Fruit fly (Drosophila melanogaster) whole organism, wandering third instar larva: ENCODE measurements around the gene CG15403.
A peak's percentile ranks its signal among the peaks of the same experiment; 100 is the strongest.

ENCODE experiments used
- Abd-B ChIP-seq: fragments of >200 bp; optimal IDR thresholded peaks from 2 replicates; lab custom pipeline; 2017; ENCODE audit warnings: missing biosample characterization, missing genetic modification characterization
- CG32264 ChIP-seq: fragments of 200-800 bp; sonication (Bioruptor generic); optimal IDR thresholded peaks from 2 replicates; lab custom pipeline; 2016; ENCODE audit warnings: missing biosample characterization, missing genetic modification characterization
- CG9705 ChIP-seq: fragments of 200-800 bp; sonication (Bioruptor generic); optimal IDR thresholded peaks from 2 replicates; lab custom pipeline; 2018; ENCODE audit warnings: missing biosample characterization, mild to moderate bottlenecking, missing genetic modification characterization
- CrebA ChIP-seq: fragments of 200-800 bp; sonication (Bioruptor generic); optimal IDR thresholded peaks from 2 replicates; lab custom pipeline; 2016; ENCODE audit warnings: missing biosample characterization, mild to moderate bottlenecking, missing genetic modification characterization, borderline replicate concordance
- Dfd ChIP-seq: fragments of >200 bp; optimal IDR thresholded peaks from 2 replicates; lab custom pipeline; 2017; ENCODE audit warnings: missing biosample characterization, missing genetic modification characterization
- Dif ChIP-seq: fragments of 200-275, 200-300 bp; sonication (Bioruptor generic); optimal IDR thresholded peaks from 2 replicates; lab custom pipeline; 2018; ENCODE audit warnings: missing biosample characterization, missing genetic modification characterization; ENCODE audit not compliant: partially characterized antibody
- GATAd ChIP-seq: sonication (Bioruptor generic); optimal IDR thresholded peaks from 2 replicates; lab custom pipeline; 2016; ENCODE audit warnings: missing biosample characterization, missing genetic modification characterization
- HLH106 ChIP-seq: fragments of 200-800 bp; optimal IDR thresholded peaks from 3 replicates; lab custom pipeline; 2019; ENCODE audit warnings: missing biosample characterization, mild to moderate bottlenecking, missing genetic modification characterization, moderate library complexity
- Hnf4 ChIP-seq: fragments of 200-800 bp; sonication (Bioruptor generic); optimal IDR thresholded peaks from 2 replicates; lab custom pipeline; 2016; ENCODE audit warnings: missing biosample characterization, mild to moderate bottlenecking, missing genetic modification characterization
- Hr78 ChIP-seq: fragments of >200 bp; optimal IDR thresholded peaks from 2 replicates; lab custom pipeline; 2017; ENCODE audit warnings: missing biosample characterization, missing genetic modification characterization
- Hr83 ChIP-seq: fragments of 200-300 bp; sonication (Bioruptor generic); optimal IDR thresholded peaks from 2 replicates; lab custom pipeline; 2016; ENCODE audit warnings: missing biosample characterization, mild to moderate bottlenecking, missing genetic modification characterization, moderate library complexity; ENCODE audit not compliant: poor library complexity, severe bottlenecking
- Jra ChIP-seq: sonication (Bioruptor generic); optimal IDR thresholded peaks from 2 replicates; lab custom pipeline; 2016; ENCODE audit warnings: missing biosample characterization, missing genetic modification characterization
- Mio ChIP-seq: sonication (Bioruptor generic); optimal IDR thresholded peaks from 2 replicates; lab custom pipeline; 2016; ENCODE audit warnings: missing biosample characterization, missing genetic modification characterization
- Myc ChIP-seq: fragments of >200 bp; optimal IDR thresholded peaks from 2 replicates; lab custom pipeline; 2017
- N ChIP-seq: fragments of >200 bp; optimal IDR thresholded peaks from 2 replicates; lab custom pipeline; 2018; ENCODE audit warnings: missing biosample characterization, missing external identifiers, missing genetic modification characterization
- OdsH ChIP-seq: fragments of 200-800 bp; sonication (Bioruptor generic); optimal IDR thresholded peaks from 2 replicates; lab custom pipeline; 2016; ENCODE audit warnings: missing biosample characterization, mild to moderate bottlenecking, missing genetic modification characterization
- Rel ChIP-seq, 2 experiments: fragments of 200-800 bp; sonication (Bioruptor generic) in 1 of 2; optimal IDR thresholded peaks; 2 replicates in 1 of 2; 3 replicates in 1 of 2; lab custom pipeline; 2016 to 2019; ENCODE audit warnings: mild to moderate bottlenecking in 2 of 2, missing biosample characterization in 2 of 2, missing genetic modification characterization in 2 of 2, moderate library complexity in 1 of 2
- Sp1 ChIP-seq: fragments of 200-800 bp; sonication (Bioruptor generic); optimal IDR thresholded peaks from 3 replicates; lab custom pipeline; 2019; ENCODE audit warnings: missing biosample characterization, mild to moderate bottlenecking, missing genetic modification characterization, moderate library complexity
- Vsx2 ChIP-seq: fragments of 200-300, 225-300 bp; sonication (Bioruptor generic); optimal IDR thresholded peaks from 2 replicates; lab custom pipeline; 2018; ENCODE audit warnings: missing biosample characterization, missing genetic modification characterization; ENCODE audit not compliant: partially characterized antibody
- br ChIP-seq: fragments of 200-800 bp; sonication (Bioruptor generic); optimal IDR thresholded peaks from 2 replicates; lab custom pipeline; 2016; ENCODE audit warnings: missing biosample characterization, missing genetic modification characterization
- brk ChIP-seq: fragments of 200-800 bp; sonication (Bioruptor generic); optimal IDR thresholded peaks from 2 replicates; lab custom pipeline; 2016; ENCODE audit warnings: missing biosample characterization, mild to moderate bottlenecking, missing genetic modification characterization
- dl ChIP-seq, 2 experiments: fragments of 175-275, 200-275 bp in 1 of 2; fragments of 200-275 bp in 1 of 2; sonication (Bioruptor generic); optimal IDR thresholded peaks; lab custom pipeline; 2018; ENCODE audit warnings: mild to moderate bottlenecking in 2 of 2, missing biosample characterization in 2 of 2, missing genetic modification characterization in 2 of 2, moderate library complexity in 2 of 2; ENCODE audit not compliant: partially characterized antibody in 2 of 2, insufficient read depth in 1 of 2
- dmrt93B ChIP-seq: fragments of 200-800 bp; sonication (Bioruptor generic); optimal IDR thresholded peaks from 2 replicates; lab custom pipeline; 2018; ENCODE audit warnings: missing biosample characterization, mild to moderate bottlenecking, missing genetic modification characterization
- dsf ChIP-seq: sonication (Bioruptor generic); optimal IDR thresholded peaks from 2 replicates; lab custom pipeline; 2016; ENCODE audit warnings: missing biosample characterization, missing genetic modification characterization, borderline replicate concordance
- ey ChIP-seq: fragments of 200-800 bp; sonication (Bioruptor generic); optimal IDR thresholded peaks from 2 replicates; lab custom pipeline; 2016; ENCODE audit warnings: missing biosample characterization, missing genetic modification characterization
- foxo ChIP-seq, 2 experiments: fragments of 200-800 bp; sonication (Bioruptor generic); optimal IDR thresholded peaks; 2 replicates in 1 of 2; 3 replicates in 1 of 2; lab custom pipeline; 2016 to 2017; ENCODE audit warnings: missing biosample characterization in 2 of 2, missing genetic modification characterization in 2 of 2
- fru ChIP-seq: fragments of 200-800 bp; sonication (Bioruptor generic); optimal IDR thresholded peaks from 3 replicates; lab custom pipeline; 2016; ENCODE audit warnings: missing biosample characterization, mild to moderate bottlenecking, missing genetic modification characterization
- h ChIP-seq: fragments of 200-800 bp; sonication (Bioruptor generic); optimal IDR thresholded peaks from 3 replicates; lab custom pipeline; 2016; ENCODE audit warnings: missing biosample characterization, mild to moderate bottlenecking, missing genetic modification characterization
- jim ChIP-seq: fragments of 175-275, 200-325 bp; sonication (Bioruptor generic); optimal IDR thresholded peaks from 2 replicates; lab custom pipeline; 2016; ENCODE audit warnings: missing biosample characterization, mild to moderate bottlenecking, missing genetic modification characterization
- pan ChIP-seq: fragments of >200 bp; optimal IDR thresholded peaks from 2 replicates; lab custom pipeline; 2017
- psq ChIP-seq: fragments of 200-800 bp; sonication (Bioruptor generic); optimal IDR thresholded peaks from 3 replicates; lab custom pipeline; 2017; ENCODE audit warnings: missing biosample characterization, mild to moderate bottlenecking, missing genetic modification characterization, moderate library complexity
- rgr ChIP-seq: fragments of 200-800 bp; sonication (Bioruptor generic); optimal IDR thresholded peaks from 3 replicates; lab custom pipeline; 2016; ENCODE audit warnings: missing biosample characterization, mild to moderate bottlenecking, missing genetic modification characterization
- sage ChIP-seq: fragments of 200-800 bp; sonication (Bioruptor generic); optimal IDR thresholded peaks from 2 replicates; lab custom pipeline; 2016; ENCODE audit warnings: missing biosample characterization, mild to moderate bottlenecking, missing genetic modification characterization
- sv ChIP-seq: fragments of 200-800 bp; sonication (Bioruptor generic); optimal IDR thresholded peaks from 3 replicates; lab custom pipeline; 2016; ENCODE audit warnings: missing biosample characterization, missing genetic modification characterization
- tai ChIP-seq: sonication (Bioruptor generic); optimal IDR thresholded peaks from 2 replicates; lab custom pipeline; 2016; ENCODE audit warnings: missing biosample characterization, missing genetic modification characterization
- usp ChIP-seq: fragments of >200 bp; optimal IDR thresholded peaks from 2 replicates; lab custom pipeline; 2017; ENCODE audit warnings: missing biosample characterization, missing genetic modification characterization
- woc ChIP-seq: sonication (Bioruptor generic); optimal IDR thresholded peaks from 2 replicates; lab custom pipeline; 2016; ENCODE audit warnings: missing biosample characterization, mild to moderate bottlenecking, missing genetic modification characterization

CG15403 gene

dm6 chr2L:3154749-3155148 is 26.3 kb downstream of the CG15403 start:
- TF ChIP-seq Abd-B (GFP tag; lab: Kevin White, UChicago), result no peak
- no peak for TF ChIP-seq CG32264 (GFP tag; lab: Kevin White, UChicago)
- no peak for TF ChIP-seq Mio (GFP tag; lab: Kevin White, UChicago)
- no peak for TF ChIP-seq Jra
- TF ChIP-seq foxo (GFP tag; optimal IDR thresholded peaks at IDR 0.05; lab: Kevin White, UChicago), result no peak
- no peak for TF ChIP-seq Rel (GFP tag; optimal IDR thresholded peaks at IDR 0.05; lab: Kevin White, UChicago)
- no peak for TF ChIP-seq Rel (tag; optimal IDR thresholded peaks at IDR 0.05; lab: Kevin White, UChicago)
- TF ChIP-seq Dfd (GFP tag; lab: Kevin White, UChicago), result no peak
- no peak for TF ChIP-seq Hr83 (GFP tag; lab: Kevin White, UChicago)
- no peak for TF ChIP-seq CrebA (GFP tag; lab: Kevin White, UChicago)
- TF ChIP-seq dmrt93B (GFP tag; lab: Kevin White, UChicago), result no peak
- no peak for TF ChIP-seq Vsx2 (GFP tag; lab: Kevin White, UChicago)
- TF ChIP-seq psq (GFP tag; lab: Kevin White, UChicago), result no peak
- TF ChIP-seq dsf (GFP tag; lab: Kevin White, UChicago), result no peak
- no peak for TF ChIP-seq Sp1 (GFP tag; lab: Kevin White, UChicago)
- no peak for TF ChIP-seq ey (GFP tag; lab: Kevin White, UChicago)
- TF ChIP-seq N (GFP tag; lab: Kevin White, UChicago), result no peak

- TF ChIP-seq foxo (GFP tag; optimal IDR thresholded peaks at IDR 0.05; lab: Kevin White, UChicago) (no peak), Sp1 (GFP tag; lab: Kevin White, UChicago) (no peak), Hnf4 (no peak), Myc (lab: Kevin White, UChicago) (no peak), dmrt93B (GFP tag; lab: Kevin White, UChicago) (no peak), Abd-B (GFP tag; lab: Kevin White, UChicago) (no peak), pan (lab: Kevin White, UChicago) (no peak), Dif (GFP tag; lab: Kevin White, UChicago) (no peak), rgr (GFP tag; lab: Kevin White, UChicago) (no peak)
Observed at dm6 chr2L:3155804-3156203, 27.4 kb downstream of the CG15403 start.

DNA sequence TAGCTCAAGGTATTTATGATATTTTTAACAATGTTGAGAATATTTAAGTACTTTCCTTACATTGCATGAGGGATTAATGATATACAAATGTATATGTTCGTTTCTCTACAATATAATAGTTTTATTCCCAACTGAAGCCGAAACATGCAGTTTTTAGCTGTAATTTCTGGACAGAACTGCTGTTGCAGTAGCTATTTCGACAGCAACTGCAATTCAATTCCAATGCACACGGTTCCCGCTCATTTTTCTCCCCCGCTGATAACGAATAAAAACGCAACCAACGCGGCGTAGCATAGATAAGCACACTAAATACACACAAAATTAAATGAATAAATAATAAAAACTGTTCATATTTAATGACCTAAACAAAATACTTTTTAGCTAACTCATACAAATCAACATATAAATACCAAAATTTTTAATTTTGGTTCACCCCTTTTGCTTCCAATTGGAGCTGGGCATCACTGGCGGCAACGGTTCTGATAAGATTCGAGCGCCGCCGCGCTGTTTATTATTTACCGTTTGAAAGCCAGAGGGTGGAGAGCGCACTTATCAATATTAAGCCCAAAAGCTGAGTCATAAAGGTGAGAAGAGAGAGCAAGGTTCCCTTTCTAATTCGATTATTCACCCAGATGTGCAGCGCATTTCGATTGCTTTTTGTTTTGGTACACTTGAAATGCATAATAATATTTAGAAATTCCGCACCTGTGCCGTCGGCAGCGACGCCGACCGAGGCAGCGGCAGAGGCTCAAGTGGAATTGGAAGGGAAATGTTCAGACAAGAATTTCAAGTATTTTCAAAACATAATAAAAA is 30.0 kb downstream of the CG15403 start:
- TF ChIP-seq rgr (GFP tag; lab: Kevin White, UChicago) (peak; percentile 38), GATAd (GFP tag; lab: Kevin White, UChicago) (peak; percentile 35), fru (GFP tag; lab: Kevin White, UChicago) (peak; percentile 23), foxo (GFP tag; optimal IDR thresholded peaks at IDR 0.05; lab: Kevin White, UChicago) (peak in 1 of 2 experiments; percentile 41), Vsx2 (GFP tag; lab: Kevin White, UChicago) (no peak), CrebA (GFP tag; lab: Kevin White, UChicago) (no peak), Mio (GFP tag; lab: Kevin White, UChicago) (no peak), N (GFP tag; lab: Kevin White, UChicago) (no peak), Abd-B (GFP tag; lab: Kevin White, UChicago) (no peak), Hr78 (GFP tag; lab: Kevin White, UChicago) (no peak), woc (GFP tag; lab: Kevin White, UChicago) (peak; percentile 36), CG32264 (GFP tag; lab: Kevin White, UChicago) (no peak), Hnf4 (peak; percentile 19), br (peak; percentile 19), h (GFP tag; lab: Kevin White, UChicago) (peak; percentile 42), brk (GFP tag; lab: Kevin White, UChicago) (no peak), sage (GFP tag; lab: Kevin White, UChicago) (peak; percentile 37), Rel (GFP tag; optimal IDR thresholded peaks at IDR 0.05; lab: Kevin White, UChicago) (peak; percentile 39), Rel (tag; optimal IDR thresholded peaks at IDR 0.05; lab: Kevin White, UChicago) (no peak), Dfd (GFP tag; lab: Kevin White, UChicago) (no peak), dl (GFP tag; optimal IDR thresholded peaks at IDR 0.05; lab: Kevin White, UChicago; ENCODE audit: insufficient read depth in 1 of 2, partially characterized antibody in 2 of 2) (no peak), Hr83 (GFP tag; lab: Kevin White, UChicago) (no peak), sv (GFP tag; lab: Kevin White, UChicago) (no peak), OdsH (GFP tag; lab: Kevin White, UChicago) (peak; percentile 38), dmrt93B (GFP tag; lab: Kevin White, UChicago) (no peak), Jra (no peak), HLH106 (tag; lab: Kevin White, UChicago) (peak; percentile 31), tai (GFP tag; lab: Kevin White, UChicago) (no peak), usp (GFP tag; lab: Kevin White, UChicago) (no peak), jim (no peak), Myc (lab: Kevin White, UChicago) (peak; percentile 55), CG9705 (GFP tag; lab: Kevin White, UChicago) (no peak)
